Worm (Caenorhabditis elegans) whole organism, midembryonic: ENCODE measurements around the gene dsl-7.

Experiments
- T22C8.4 ChIP-seq: fragments of 200-800 bp; sonication (Bioruptor generic); IDR thresholded peaks from 2 replicates; pipeline ENCODE4 v1.3.6; 2022; ENCODE audit warnings: missing genetic modification characterization, missing compliant biosample characterization
- cog-1 ChIP-seq: sonication (generic microtip); optimal IDR thresholded peaks from 2 replicates; lab custom pipeline; 2016; ENCODE audit warnings: missing genetic modification characterization, missing compliant biosample characterization
- flt-1 ChIP-seq: fragments of 200-800 bp; sonication (Bioruptor generic); IDR thresholded peaks from 2 replicates; pipeline ENCODE4 v1.3.6; 2022; ENCODE audit warnings: missing genetic modification characterization, missing compliant biosample characterization
- klf-2 ChIP-seq: fragments of 200-800 bp; sonication (Bioruptor generic); conservative IDR thresholded peaks from 2 replicates; pipeline ENCODE4 v1.3.6; 2022; ENCODE audit warnings: missing genetic modification reagents, missing genetic modification characterization, missing compliant biosample characterization
- med-1 ChIP-seq: sonication (generic microtip); optimal IDR thresholded peaks from 2 replicates; lab custom pipeline; 2017; ENCODE audit warnings: missing genetic modification characterization, mild to moderate bottlenecking, missing compliant biosample characterization, antibody characterized with exemption, missing genetic modification reagents; ENCODE audit not compliant: insufficient read depth
- ref-1 ChIP-seq: fragments of 200-800 bp; sonication (Bioruptor generic); conservative IDR thresholded peaks from 2 replicates; pipeline ENCODE4 v1.3.6; 2022; ENCODE audit warnings: missing genetic modification reagents, missing genetic modification characterization, missing compliant biosample characterization
- tab-1 ChIP-seq: fragments of 200-800 bp; sonication (Bioruptor generic); IDR thresholded peaks from 2 replicates; pipeline ENCODE4 v1.3.6; 2022; ENCODE audit warnings: missing genetic modification characterization, missing compliant biosample characterization
- ztf-23 ChIP-seq: fragments of 200-800 bp; sonication (Bioruptor generic); IDR thresholded peaks from 2 replicates; pipeline ENCODE4 v1.3.6; 2022; ENCODE audit warnings: missing genetic modification reagents, missing genetic modification characterization, missing compliant biosample characterization
- ztf-29 ChIP-seq: fragments of 200-800 bp; sonication (Bioruptor generic); IDR thresholded peaks from 2 replicates; pipeline ENCODE4 v1.3.6; 2022; ENCODE audit warnings: missing genetic modification reagents, missing genetic modification characterization, missing compliant biosample characterization

DNA sequence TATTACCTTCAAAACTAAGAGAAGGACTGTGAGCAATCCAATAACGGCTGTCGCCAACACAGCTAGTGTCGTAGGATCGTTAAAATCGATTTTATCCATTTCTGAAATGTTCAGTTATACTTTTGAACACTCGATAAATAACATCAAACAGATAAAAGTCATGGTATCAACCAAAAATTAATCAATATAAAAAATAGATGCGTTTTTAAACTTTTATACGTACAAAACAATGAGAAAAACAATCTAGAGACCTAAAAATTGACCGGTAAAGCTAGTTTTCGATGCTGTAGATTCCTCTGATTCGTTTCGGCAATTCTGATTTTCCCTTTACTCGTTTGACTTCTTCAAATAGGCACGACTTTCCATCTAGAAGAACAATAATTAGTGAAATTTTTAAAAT lies 25.8 kb upstream of the dsl-7 start, which contains the start of gene R186.3:
- TF ChIP-seq ref-1 (no peak), T22C8.4 (GFP tag; lab: Robert Waterston, UW) (no peak), flt-1 (GFP tag; lab: Robert Waterston, UW) (no peak), med-1 (GFP tag; lab: Kevin White, UChicago) (no peak), cog-1 (tag; lab: Kevin White, UChicago) (no peak), klf-2 (no peak), ztf-29 (GFP tag; lab: Robert Waterston, UW) (no peak), ztf-23 (GFP tag; lab: Robert Waterston, UW) (no peak), tab-1 (GFP tag; lab: Robert Waterston, UW) (no peak)
